Fruit fly (Drosophila melanogaster) whole organism, pupa: ENCODE data around the gene Elo68alpha.

Experiments used
- CG15710 ChIP-seq: fragments of 200-800 bp; sonication (Bioruptor generic); optimal IDR thresholded peaks from 2 replicates; lab custom pipeline; 2018; ENCODE audit warnings: missing biosample characterization, mild to moderate bottlenecking, missing genetic modification characterization, moderate library complexity
- CG4496 ChIP-seq: fragments of 200-800 bp; sonication (Bioruptor generic); IDR thresholded peaks from 3 replicates; pipeline ENCODE4 v1.3.6; 2022; ENCODE audit warnings: missing biosample characterization, missing genetic modification characterization
- Ets98B ChIP-seq: fragments of 200-800 bp; sonication (Bioruptor generic); IDR thresholded peaks from 2 replicates; pipeline ENCODE4 v1.3.6; 2022; ENCODE audit warnings: missing biosample characterization, missing genetic modification characterization

- no peak for TF ChIP-seq CG15710
- TF ChIP-seq Ets98B (GFP tag; lab: Robert Waterston, UW) = peak; percentile 58; the same call in 1 of the 2 replicates
- TF ChIP-seq CG4496 (GFP tag; lab: Robert Waterston, UW) = peak; percentile 60; the same call in 2 of the 3 replicates
Observed at dm6 chr3L:11052760-11053259, 50.0 kb downstream of the Elo68alpha start.
